Worm (Caenorhabditis elegans) whole organism, midembryonic: ENCODE results near the gene T19A5.3.

Experiments used
- T22C8.4 ChIP-seq: fragments of 200-800 bp; sonication (Bioruptor generic); IDR thresholded peaks from 2 replicates; pipeline ENCODE4 v1.3.6; 2022; ENCODE audit warnings: missing genetic modification characterization, missing compliant biosample characterization
- cog-1 ChIP-seq: sonication (generic microtip); optimal IDR thresholded peaks from 2 replicates; lab custom pipeline; 2016; ENCODE audit warnings: missing genetic modification characterization, missing compliant biosample characterization
- flt-1 ChIP-seq: fragments of 200-800 bp; sonication (Bioruptor generic); IDR thresholded peaks from 2 replicates; pipeline ENCODE4 v1.3.6; 2022; ENCODE audit warnings: missing genetic modification characterization, missing compliant biosample characterization
- klf-2 ChIP-seq: fragments of 200-800 bp; sonication (Bioruptor generic); conservative IDR thresholded peaks from 2 replicates; pipeline ENCODE4 v1.3.6; 2022; ENCODE audit warnings: missing genetic modification reagents, missing genetic modification characterization, missing compliant biosample characterization
- med-1 ChIP-seq: sonication (generic microtip); optimal IDR thresholded peaks from 2 replicates; lab custom pipeline; 2017; ENCODE audit warnings: missing genetic modification characterization, mild to moderate bottlenecking, missing compliant biosample characterization, antibody characterized with exemption, missing genetic modification reagents; ENCODE audit not compliant: insufficient read depth
- ref-1 ChIP-seq: fragments of 200-800 bp; sonication (Bioruptor generic); conservative IDR thresholded peaks from 2 replicates; pipeline ENCODE4 v1.3.6; 2022; ENCODE audit warnings: missing genetic modification reagents, missing genetic modification characterization, missing compliant biosample characterization
- tab-1 ChIP-seq: fragments of 200-800 bp; sonication (Bioruptor generic); IDR thresholded peaks from 2 replicates; pipeline ENCODE4 v1.3.6; 2022; ENCODE audit warnings: missing genetic modification characterization, missing compliant biosample characterization
- ztf-23 ChIP-seq: fragments of 200-800 bp; sonication (Bioruptor generic); IDR thresholded peaks from 2 replicates; pipeline ENCODE4 v1.3.6; 2022; ENCODE audit warnings: missing genetic modification reagents, missing genetic modification characterization, missing compliant biosample characterization
- ztf-29 ChIP-seq: fragments of 200-800 bp; sonication (Bioruptor generic); IDR thresholded peaks from 2 replicates; pipeline ENCODE4 v1.3.6; 2022; ENCODE audit warnings: missing genetic modification reagents, missing genetic modification characterization, missing compliant biosample characterization

Gene T19A5.3

DNA sequence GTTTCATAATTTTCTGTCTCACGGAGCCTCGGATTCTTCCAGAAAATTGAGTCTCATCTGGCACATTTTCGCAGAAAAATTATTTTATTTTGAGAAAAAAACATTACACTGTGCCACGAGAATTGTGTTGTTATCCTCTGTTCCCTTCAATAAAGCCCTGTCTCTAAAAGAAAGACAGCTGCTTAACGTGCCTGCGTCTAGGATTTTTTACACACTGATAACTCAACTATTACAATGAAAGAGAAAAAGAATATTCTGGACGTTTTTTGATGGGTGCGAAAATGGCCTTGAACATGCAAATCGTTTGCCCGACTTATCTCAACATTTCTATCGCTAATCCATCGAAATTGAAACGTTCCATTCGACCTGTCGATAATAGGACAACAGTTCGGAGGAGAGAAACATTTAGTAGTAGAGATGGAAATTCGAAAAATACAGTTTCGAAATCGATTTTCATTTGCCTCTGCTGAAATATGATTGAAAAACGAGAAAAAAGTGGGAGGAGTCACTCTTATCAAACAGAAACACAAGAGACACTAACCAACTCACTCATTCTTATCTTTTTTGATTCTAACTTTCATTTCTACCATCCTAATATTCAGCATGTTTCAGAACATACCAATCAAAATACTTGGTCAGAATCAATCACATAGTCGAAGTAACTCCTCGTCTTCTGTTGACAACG lies 6.9 kb downstream of the T19A5.3 start:
- TF ChIP-seq klf-2 (GFP tag; lab: Robert Waterston, UW) (no peak), ztf-23 (GFP tag; lab: Robert Waterston, UW) (no peak), T22C8.4 (GFP tag; lab: Robert Waterston, UW) (no peak), ref-1 (GFP tag; lab: Robert Waterston, UW) (no peak), tab-1 (no peak), med-1 (GFP tag; lab: Kevin White, UChicago) (no peak), ztf-29 (no peak), flt-1 (GFP tag; lab: Robert Waterston, UW) (no peak), cog-1 (no peak)

DNA sequence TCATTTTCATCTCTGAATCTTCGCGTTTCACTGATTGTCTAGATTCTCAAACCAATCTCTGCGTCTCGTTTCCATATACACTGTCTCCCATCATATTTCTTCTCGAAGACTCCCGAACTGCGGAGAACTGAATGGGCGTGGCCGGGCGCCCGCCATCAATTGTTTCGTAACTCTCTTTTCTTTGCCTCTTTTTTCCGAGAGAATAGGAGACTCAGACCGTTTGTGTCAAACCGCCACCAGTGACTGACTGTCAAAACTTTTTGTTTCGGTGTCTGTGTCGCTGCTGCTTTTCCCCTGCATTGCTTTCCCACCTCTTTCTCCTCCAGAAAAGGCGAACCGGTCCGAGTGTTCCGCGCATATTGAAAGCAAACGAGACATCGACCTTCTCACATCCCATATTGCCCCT lies 7.7 kb downstream of the T19A5.3 start, which contains the start of gene unc-23:
TSS of gene unc-23 (plus strand) at position 176 of the 406 bp plus-strand sequence.
- TF ChIP-seq klf-2 (GFP tag; lab: Robert Waterston, UW) = 0 out of 2 replicates have a peak, but pooled peaks have one; percentile 7
- no peak for TF ChIP-seq ztf-29

DNA sequence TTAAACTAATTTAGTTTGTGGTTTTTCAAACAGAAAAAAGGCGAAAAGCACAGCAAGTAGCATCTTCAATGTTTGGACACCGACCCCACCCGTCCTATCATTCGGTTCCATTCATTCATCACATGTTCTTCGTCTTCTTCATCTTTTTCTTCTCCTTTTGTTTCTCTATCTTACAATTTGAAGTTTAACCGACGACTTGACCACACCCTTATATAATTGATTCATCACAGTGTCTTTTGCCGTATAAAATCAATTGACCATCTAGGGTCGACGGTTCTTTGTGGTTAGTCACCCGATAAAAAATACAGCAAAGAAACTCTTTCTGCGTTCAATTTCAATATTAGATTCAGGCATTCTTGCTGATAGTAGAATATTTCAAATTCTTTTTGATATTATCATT lies 8.8 kb downstream of the T19A5.3 start:
- no peak for TF ChIP-seq cog-1
- no peak for TF ChIP-seq ztf-29
- TF ChIP-seq tab-1 = no peak
- no peak for TF ChIP-seq ref-1 (GFP tag; lab: Robert Waterston, UW)
- no peak for TF ChIP-seq T22C8.4 (GFP tag; lab: Robert Waterston, UW)
- TF ChIP-seq klf-2 (GFP tag; lab: Robert Waterston, UW) = no peak
- TF ChIP-seq flt-1 (GFP tag; lab: Robert Waterston, UW) = no peak
- no peak for TF ChIP-seq med-1 (GFP tag; lab: Kevin White, UChicago)
- TF ChIP-seq ztf-23 (GFP tag; lab: Robert Waterston, UW) = no peak

DNA sequence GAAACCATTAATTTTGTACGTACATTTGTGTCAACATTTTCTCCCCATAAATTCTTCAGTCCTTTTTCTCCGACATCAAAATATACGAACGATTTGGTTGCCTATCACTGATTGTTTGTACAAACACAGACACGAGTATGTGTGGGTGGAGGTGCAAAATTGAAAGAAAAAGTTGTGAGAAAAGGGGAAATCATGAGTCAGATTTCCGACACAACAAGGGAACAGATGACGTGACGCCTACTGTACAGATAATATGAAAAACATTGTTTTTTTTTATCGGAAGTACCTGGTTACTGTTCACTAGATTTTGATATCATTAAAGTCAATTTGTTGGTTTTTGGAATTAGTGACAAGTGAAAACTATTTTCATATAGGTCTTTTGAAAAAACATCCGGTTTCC lies 9.6 kb downstream of the T19A5.3 start:
- no peak for TF ChIP-seq flt-1 (GFP tag; lab: Robert Waterston, UW)
- no peak for TF ChIP-seq ref-1 (GFP tag; lab: Robert Waterston, UW)
- no peak for TF ChIP-seq med-1 (GFP tag; lab: Kevin White, UChicago)
- TF ChIP-seq ztf-29 = no peak
- TF ChIP-seq klf-2 (GFP tag; lab: Robert Waterston, UW) = no peak
- no peak for TF ChIP-seq cog-1
- TF ChIP-seq tab-1 = no peak
- no peak for TF ChIP-seq T22C8.4 (GFP tag; lab: Robert Waterston, UW)
- no peak for TF ChIP-seq ztf-23 (GFP tag; lab: Robert Waterston, UW)

DNA sequence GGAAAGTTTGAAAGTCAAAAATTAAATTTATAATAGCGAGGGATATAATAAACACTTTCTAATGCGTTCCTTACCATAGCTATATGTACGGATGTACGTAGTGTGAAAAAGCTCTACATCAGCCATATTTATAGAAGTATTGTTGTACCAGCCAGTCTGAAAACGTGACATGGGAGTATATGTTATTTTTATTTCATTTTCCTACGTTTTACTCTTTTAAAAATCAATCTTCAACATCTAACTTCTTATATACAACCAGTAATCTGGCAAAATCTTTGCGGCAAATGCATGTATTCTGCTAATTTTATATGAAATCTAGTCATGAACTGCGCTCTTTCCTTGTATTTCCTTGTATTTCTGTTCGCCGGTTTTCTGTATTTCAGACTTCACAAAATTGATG lies 11.5 kb downstream of the T19A5.3 start, which contains the start of gene H14N18.2:
TSS of gene H14N18.2 (plus strand) at position 301 of the 400 bp plus-strand sequence.
- TF ChIP-seq ref-1 (GFP tag; lab: Robert Waterston, UW) (no peak), klf-2 (GFP tag; lab: Robert Waterston, UW) (no peak), tab-1 (no peak)

DNA sequence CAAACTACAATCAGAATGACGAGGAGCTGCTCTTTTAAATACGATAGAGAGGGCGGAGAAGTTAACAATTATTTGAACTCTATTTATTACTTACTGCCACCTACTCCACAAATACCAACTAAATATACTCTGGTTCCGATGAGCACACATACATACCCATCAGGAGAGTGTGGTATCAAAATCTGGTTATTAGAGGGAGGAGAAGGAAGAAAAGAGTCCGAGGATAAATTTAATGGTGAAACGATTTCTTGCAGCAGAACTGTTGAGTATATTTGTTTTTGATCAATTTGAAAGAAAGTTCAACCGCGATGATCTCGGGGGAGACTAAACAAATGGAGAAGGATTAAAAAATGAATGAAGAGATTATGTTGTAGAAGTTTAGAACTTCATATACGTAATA lies 14.9 kb downstream of the T19A5.3 start, which contains the start of gene H14N18.4:
TSS of gene H14N18.4 (minus strand) at position 12 of the 400 bp plus-strand sequence.
- no peak for TF ChIP-seq cog-1
- no peak for TF ChIP-seq ztf-23 (GFP tag; lab: Robert Waterston, UW)
- no peak for TF ChIP-seq klf-2 (GFP tag; lab: Robert Waterston, UW)
- TF ChIP-seq ref-1 (GFP tag; lab: Robert Waterston, UW) = no peak
- TF ChIP-seq med-1 (GFP tag; lab: Kevin White, UChicago) = no peak
- no peak for TF ChIP-seq ztf-29
- TF ChIP-seq T22C8.4 (GFP tag; lab: Robert Waterston, UW) = no peak
- no peak for TF ChIP-seq flt-1 (GFP tag; lab: Robert Waterston, UW)
- TF ChIP-seq tab-1 = no peak

DNA sequence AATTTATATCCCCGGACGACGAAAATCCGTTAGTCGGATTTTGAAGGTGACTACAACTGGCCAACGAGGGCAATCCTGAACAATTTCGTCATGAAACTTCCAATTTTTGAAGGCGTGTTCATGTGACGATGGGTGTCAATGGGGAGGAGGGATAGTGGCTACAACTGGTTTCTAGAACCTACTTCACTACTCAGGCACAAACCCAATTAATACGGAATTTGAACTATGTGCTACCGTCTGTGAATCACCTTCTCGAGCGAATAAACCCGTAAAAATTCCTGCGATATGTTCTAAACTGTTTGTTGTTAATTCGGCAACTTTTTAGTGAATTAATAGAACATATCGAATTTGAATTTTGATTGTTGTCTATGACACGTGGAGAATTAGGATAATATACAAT lies 16.1 kb downstream of the T19A5.3 start:
- TF ChIP-seq tab-1 = no peak
- no peak for TF ChIP-seq klf-2 (GFP tag; lab: Robert Waterston, UW)
- TF ChIP-seq ref-1 (GFP tag; lab: Robert Waterston, UW) = no peak
- no peak for TF ChIP-seq ztf-23 (GFP tag; lab: Robert Waterston, UW)
- no peak for TF ChIP-seq ztf-29
- TF ChIP-seq med-1 (GFP tag; lab: Kevin White, UChicago) = no peak
- no peak for TF ChIP-seq cog-1
- TF ChIP-seq T22C8.4 (GFP tag; lab: Robert Waterston, UW) = no peak

DNA sequence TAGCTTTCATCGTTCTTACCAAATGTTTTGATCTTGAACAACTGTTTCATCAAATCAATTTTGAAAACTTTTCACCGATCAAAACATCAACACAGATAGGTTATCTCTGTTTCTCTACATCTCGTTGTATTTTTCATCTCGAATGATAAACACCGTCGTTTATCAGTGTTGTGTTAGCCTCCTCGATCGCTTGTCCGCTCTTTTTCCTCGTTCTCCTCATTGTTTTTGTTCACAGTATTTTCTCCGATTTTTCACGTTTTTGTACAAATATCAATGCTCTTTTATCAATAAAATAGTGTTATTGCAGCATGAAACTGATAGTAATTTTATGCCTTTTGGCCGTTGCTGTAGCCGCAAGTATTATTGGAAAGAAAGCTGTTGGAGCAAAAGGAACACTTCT lies 21.1 kb downstream of the T19A5.3 start, which contains the start of gene ttr-47:
TSS of gene ttr-47 (plus strand) at position 308 of the 400 bp plus-strand sequence.
- TF ChIP-seq ztf-29 (no peak), tab-1 (no peak), T22C8.4 (GFP tag; lab: Robert Waterston, UW) (no peak), med-1 (GFP tag; lab: Kevin White, UChicago) (no peak), flt-1 (GFP tag; lab: Robert Waterston, UW) (no peak), cog-1 (no peak), ref-1 (GFP tag; lab: Robert Waterston, UW) (no peak), klf-2 (GFP tag; lab: Robert Waterston, UW) (no peak), ztf-23 (GFP tag; lab: Robert Waterston, UW) (no peak)

DNA sequence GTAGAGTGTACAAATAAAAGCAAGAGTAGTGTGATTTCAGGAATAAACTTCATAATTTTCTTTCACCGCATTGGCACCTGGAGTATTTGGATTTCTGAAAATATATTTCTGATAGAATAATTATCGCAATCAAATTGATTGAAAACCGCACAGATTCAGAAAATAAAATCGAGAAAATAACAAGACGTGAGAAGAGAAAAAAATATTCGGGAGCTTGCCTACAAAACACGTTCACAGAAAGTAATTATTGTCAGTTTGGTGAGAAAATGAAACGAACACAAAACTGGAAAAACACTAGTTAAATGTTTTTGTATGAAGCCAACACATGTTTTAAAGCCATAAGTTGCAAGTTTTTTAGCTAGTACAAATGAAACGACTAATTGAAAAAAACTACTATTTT lies 29.9 kb downstream of the T19A5.3 start, which contains the start of gene mod-1:
TSS of gene mod-1 (minus strand) at position 101 of the 400 bp plus-strand sequence.
- TF ChIP-seq ref-1 (GFP tag; lab: Robert Waterston, UW) = no peak
- no peak for TF ChIP-seq ztf-23 (GFP tag; lab: Robert Waterston, UW)
- no peak for TF ChIP-seq ztf-29
- no peak for TF ChIP-seq T22C8.4 (GFP tag; lab: Robert Waterston, UW)
- no peak for TF ChIP-seq flt-1 (GFP tag; lab: Robert Waterston, UW)
- no peak for TF ChIP-seq cog-1
- TF ChIP-seq med-1 (GFP tag; lab: Kevin White, UChicago) = no peak
- no peak for TF ChIP-seq klf-2 (GFP tag; lab: Robert Waterston, UW)
- no peak for TF ChIP-seq tab-1
